Fruit fly (Drosophila melanogaster): ENCODE data around the gene CG13996.

dm6 chr2L:5980862-5981432 lies 39.7 kb upstream of the CG13996 start, which contains the start of gene chic:
- TF ChIP-seq cnc (optimal IDR thresholded peaks at IDR 0.05), result no peak
- no peak for TF ChIP-seq CG11617 (GFP tag; optimal IDR thresholded peaks at IDR 0.05)
- no peak for TF ChIP-seq tj (GFP tag; optimal IDR thresholded peaks at IDR 0.05)
- peak; percentile 3 for TF ChIP-seq CG12768 (GFP tag; optimal IDR thresholded peaks at IDR 0.05)
- peak; percentile 70 for TF ChIP-seq CG5204 (GFP tag; optimal IDR thresholded peaks at IDR 0.05)
